Worm (Caenorhabditis elegans) whole organism, L4 larva: ENCODE data around the gene Y50E8A.11.

ENCODE experiments used
- R02D3.7 ChIP-seq: fragments of 150-350 bp; sonication (generic microtip); optimal IDR thresholded peaks from 3 replicates; lab custom pipeline; 2014; ENCODE audit warnings: missing biosample characterization, missing genetic modification characterization
- Y75B8A.6 ChIP-seq: fragments of 200-800 bp; sonication (Bioruptor generic); IDR thresholded peaks from 2 replicates; pipeline ENCODE4 v1.3.6; 2022; ENCODE audit warnings: missing genetic modification reagents, missing genetic modification characterization, missing compliant biosample characterization
- ama-1 ChIP-seq: fragments of 150-350 bp; optimal IDR thresholded peaks from 2 replicates; lab custom pipeline; 2014; ENCODE audit warnings: inconsistent platforms, mixed read lengths
- dpl-1 ChIP-seq: fragments of 150-350 bp; optimal IDR thresholded peaks from 2 replicates; lab custom pipeline; 2014; ENCODE audit warnings: missing biosample characterization, missing genetic modification reagents, missing genetic modification characterization
- fkh-10 ChIP-seq: fragments of 150-350 bp; optimal IDR thresholded peaks from 2 replicates; lab custom pipeline; 2014; ENCODE audit warnings: missing biosample characterization, missing genetic modification reagents, missing genetic modification characterization
- madf-5 ChIP-seq, 2 experiments: fragments of 200-800 bp; sonication (Bioruptor generic); IDR thresholded peaks; 2 replicates each; pipeline ENCODE4 v1.3.6; 2022; ENCODE audit warnings: missing compliant biosample characterization in 2 of 2, missing genetic modification characterization in 2 of 2
- unc-39 ChIP-seq: sonication (generic microtip); optimal IDR thresholded peaks from 2 replicates; lab custom pipeline; 2017; ENCODE audit warnings: missing biosample characterization, missing genetic modification characterization
- zfp-3 ChIP-seq: fragments of 200-800 bp; sonication (Bioruptor generic); conservative IDR thresholded peaks from 2 replicates; pipeline ENCODE4 v1.3.6; 2022; ENCODE audit warnings: missing genetic modification reagents, missing genetic modification characterization, missing compliant biosample characterization

DNA sequence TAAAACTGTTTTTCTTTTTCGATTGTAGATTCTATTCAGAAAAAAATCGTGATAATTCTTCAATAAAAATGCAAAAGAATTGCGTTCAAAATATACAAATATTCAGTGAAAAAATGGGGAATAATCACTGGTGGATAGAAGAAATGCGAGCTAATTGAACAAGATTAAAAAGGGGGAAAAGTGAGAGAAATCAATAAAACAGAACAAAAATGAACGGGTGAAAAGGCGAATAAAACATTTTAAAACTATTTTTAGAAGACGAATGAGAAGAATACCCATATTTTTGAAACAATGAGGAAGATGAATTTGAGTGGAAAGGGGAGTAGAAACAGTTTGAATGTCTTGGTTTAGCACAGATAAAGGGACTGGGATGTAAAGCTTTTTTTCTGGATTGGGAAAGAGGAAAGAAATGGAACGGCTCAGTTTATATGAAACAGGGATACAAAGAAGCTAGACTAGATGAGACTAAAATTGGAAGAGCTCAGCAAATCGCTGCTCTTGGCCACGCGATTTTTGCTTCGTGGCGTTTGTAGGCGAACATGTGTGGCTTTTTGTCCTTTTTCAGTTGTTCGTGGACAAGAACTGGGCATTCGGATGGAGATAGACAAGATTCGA lies 3.0 kb downstream of the Y50E8A.11 start, which contains the start of gene Y50E8A.12:
- TF ChIP-seq R02D3.7 = no peak
- TF ChIP-seq zfp-3 (GFP tag; lab: Robert Waterston, UW) = no peak
- TF ChIP-seq ama-1 (lab: Kevin White, UChicago) = no peak
- TF ChIP-seq Y75B8A.6 (GFP tag; lab: Robert Waterston, UW) = no peak
- TF ChIP-seq fkh-10 = no peak
- TF ChIP-seq madf-5 (GFP tag; IDR thresholded peaks at IDR 0.05; lab: Robert Waterston, UW) = no peak
- TF ChIP-seq unc-39 (tag; lab: Kevin White, UChicago) = no peak
- TF ChIP-seq dpl-1 (GFP tag; lab: Kevin White, UChicago) = no peak
